Worm (Caenorhabditis elegans) whole organism, L3 larva: ENCODE measurements around the gene R04A9.7.
"Not testable (repeated sequence)": the region's sequence is repeated elsewhere in the genome, so short reads cannot be mapped to it uniquely, and the experiment has no call there.

Experiments used
- aly-2 ChIP-seq: fragments of 150-350 bp; optimal IDR thresholded peaks from 2 replicates; lab custom pipeline; 2014; ENCODE audit warnings: missing biosample characterization, missing genetic modification characterization
- ama-1 ChIP-seq: fragments of 150-350 bp; optimal IDR thresholded peaks from 2 replicates; lab custom pipeline; 2018
- fos-1 ChIP-seq: fragments of 150-350 bp; optimal IDR thresholded peaks from 2 replicates; lab custom pipeline; 2014; ENCODE audit warnings: missing biosample characterization, missing genetic modification characterization
- mdl-1 ChIP-seq: fragments of 150-350 bp; optimal IDR thresholded peaks from 2 replicates; lab custom pipeline; 2014; ENCODE audit warnings: missing biosample characterization, missing genetic modification characterization
- mml-1 ChIP-seq: fragments of 150-350 bp; sonication (generic microtip); optimal IDR thresholded peaks from 3 replicates; lab custom pipeline; 2014; ENCODE audit warnings: missing biosample characterization, missing genetic modification characterization
- nhr-237 ChIP-seq: fragments of 150-350 bp; optimal IDR thresholded peaks from 2 replicates; lab custom pipeline; 2014; ENCODE audit warnings: missing biosample characterization, missing genetic modification characterization
- nhr-25 ChIP-seq: sonication (generic microtip); optimal IDR thresholded peaks from 2 replicates; lab custom pipeline; 2017; ENCODE audit warnings: missing biosample characterization, missing genetic modification characterization
- nhr-28 ChIP-seq: fragments of 150-350 bp; optimal IDR thresholded peaks from 2 replicates; lab custom pipeline; 2014; ENCODE audit warnings: missing biosample characterization, missing genetic modification characterization
- nhr-43 ChIP-seq: sonication (generic microtip); optimal IDR thresholded peaks from 2 replicates; lab custom pipeline; 2016; ENCODE audit warnings: mild to moderate bottlenecking, missing genetic modification characterization, missing compliant biosample characterization; ENCODE audit not compliant: poor library complexity, severe bottlenecking
- nhr-77 ChIP-seq: fragments of 150-350 bp; optimal IDR thresholded peaks from 2 replicates; lab custom pipeline; 2014; ENCODE audit warnings: missing biosample characterization, missing genetic modification characterization
- pha-4 ChIP-seq: fragments of 150-350 bp; optimal IDR thresholded peaks from 2 replicates; lab custom pipeline; 2014; ENCODE audit warnings: missing biosample characterization, missing genetic modification reagents, missing genetic modification characterization
- pqm-1 ChIP-seq: fragments of 150-350 bp; optimal IDR thresholded peaks from 2 replicates; lab custom pipeline; 2017; ENCODE audit warnings: missing biosample characterization, missing genetic modification characterization, inconsistent platforms
- tbx-2 ChIP-seq: sonication (generic microtip); optimal IDR thresholded peaks from 2 replicates; lab custom pipeline; 2016; ENCODE audit warnings: mild to moderate bottlenecking, missing genetic modification characterization, missing compliant biosample characterization
- unc-39 ChIP-seq: sonication (generic microtip); optimal IDR thresholded peaks from 4 replicates; lab custom pipeline; 2017; ENCODE audit warnings: missing biosample characterization, missing genetic modification characterization

ce11 chrX:347117-347516 is 47.6 kb downstream of the R04A9.7 start, which contains the start of gene C04E7.3:
- TF ChIP-seq nhr-43 (tag; lab: Kevin White, UChicago); tbx-2 (tag; lab: Kevin White, UChicago); pha-4 (tag; lab: Kevin White, UChicago); nhr-28 (tag; lab: Kevin White, UChicago); pqm-1 (tag; lab: Kevin White, UChicago); fos-1 (tag; lab: Kevin White, UChicago); nhr-25; ama-1 (lab: Kevin White, UChicago); aly-2; nhr-237 (tag; lab: Kevin White, UChicago); nhr-77 (tag; lab: Kevin White, UChicago); mml-1 (tag; lab: Kevin White, UChicago); mdl-1 (tag; lab: Kevin White, UChicago); unc-39 (tag; lab: Kevin White, UChicago): not testable (repeated sequence)
